Worm (Caenorhabditis elegans) whole organism, L4 larva: ENCODE measurements around the gene C50D2.6.

Source experiments
- F44E2.7 ChIP-seq: fragments of 200-800 bp; sonication (Bioruptor generic); IDR thresholded peaks from 2 replicates; pipeline ENCODE4 v2.1.2; 2022; ENCODE audit warnings: missing genetic modification characterization, missing compliant biosample characterization
- R02D3.7 ChIP-seq: fragments of 150-350 bp; sonication (generic microtip); optimal IDR thresholded peaks from 3 replicates; lab custom pipeline; 2014; ENCODE audit warnings: missing biosample characterization, missing genetic modification characterization
- Y5F2A.4 ChIP-seq: fragments of 200-800 bp; sonication (Bioruptor generic); optimal IDR thresholded peaks from 2 replicates; lab custom pipeline; 2018; ENCODE audit warnings: mild to moderate bottlenecking, missing genetic modification characterization, missing compliant biosample characterization
- ZK546.5 ChIP-seq, 2 experiments: sonication (generic microtip); optimal IDR thresholded peaks; 2 replicates each; lab custom pipeline; 2017; ENCODE audit warnings: missing biosample characterization in 2 of 2, missing genetic modification characterization in 2 of 2
- aha-1 ChIP-seq: fragments of 150-350 bp; peaks from one replicate; lab custom pipeline; 2014; ENCODE audit warnings: missing biosample characterization, missing genetic modification characterization
- ceh-28 ChIP-seq: fragments of 150-350 bp; optimal IDR thresholded peaks from 2 replicates; lab custom pipeline; 2014; ENCODE audit warnings: missing biosample characterization, missing genetic modification reagents, missing genetic modification characterization
- ces-1 ChIP-seq: fragments of 150-350 bp; sonication (generic microtip); optimal IDR thresholded peaks from 4 replicates; lab custom pipeline; 2014; ENCODE audit warnings: missing biosample characterization, missing genetic modification reagents, missing genetic modification characterization
- dmd-9 ChIP-seq: fragments of 200-800 bp; sonication (Bioruptor generic); IDR thresholded peaks from 2 replicates; pipeline ENCODE4 v1.3.6; 2022; ENCODE audit warnings: missing genetic modification reagents, missing genetic modification characterization, missing compliant biosample characterization
- hlh-11 ChIP-seq: fragments of 200-800 bp; sonication (Bioruptor generic); optimal IDR thresholded peaks from 2 replicates; lab custom pipeline; 2018; ENCODE audit warnings: mild to moderate bottlenecking, missing genetic modification characterization, missing compliant biosample characterization
- hlh-30 ChIP-seq: sonication (generic microtip); optimal IDR thresholded peaks from 2 replicates; lab custom pipeline; 2017; ENCODE audit warnings: antibody characterized with exemption, mild to moderate bottlenecking, missing genetic modification characterization, missing compliant biosample characterization; ENCODE audit not compliant: insufficient read depth
- hmg-1.1 ChIP-seq: fragments of 200-800 bp; sonication (Bioruptor generic); IDR thresholded peaks from 2 replicates; pipeline ENCODE4 v1.3.6; 2022; ENCODE audit warnings: missing genetic modification reagents, missing genetic modification characterization, missing compliant biosample characterization
- lin-1 ChIP-seq: fragments of 200-800 bp; sonication (Bioruptor generic); IDR thresholded peaks from 2 replicates; pipeline ENCODE4 v1.3.6; 2022; ENCODE audit warnings: missing genetic modification reagents, missing genetic modification characterization, missing compliant biosample characterization
- lin-13 ChIP-seq: fragments of 150-350 bp; optimal IDR thresholded peaks from 2 replicates; lab custom pipeline; 2014; ENCODE audit warnings: missing biosample characterization, missing genetic modification reagents, missing genetic modification characterization
- lsy-2 ChIP-seq, 2 experiments: fragments of 150-350 bp in 1 of 2; sonication (generic microtip) in 1 of 2; optimal IDR thresholded peaks; 2 replicates each; lab custom pipeline; 2014 to 2017; ENCODE audit warnings: missing biosample characterization in 2 of 2, missing genetic modification characterization in 2 of 2
- mxl-3 ChIP-seq: fragments of 200-800 bp; sonication (Bioruptor generic); optimal IDR thresholded peaks from 2 replicates; lab custom pipeline; 2018; ENCODE audit warnings: mild to moderate bottlenecking, missing genetic modification characterization, missing compliant biosample characterization
- nhr-102 ChIP-seq: sonication (generic microtip); optimal IDR thresholded peaks from 2 replicates; lab custom pipeline; 2016; ENCODE audit warnings: mild to moderate bottlenecking, missing genetic modification characterization, moderate library complexity, missing compliant biosample characterization
- nhr-28 ChIP-seq: fragments of 150-350 bp; optimal IDR thresholded peaks from 2 replicates; lab custom pipeline; 2014; ENCODE audit warnings: missing biosample characterization, missing genetic modification characterization
- nhr-41 ChIP-seq: fragments of 200-800 bp; sonication (Bioruptor generic); IDR thresholded peaks from 2 replicates; pipeline ENCODE4 v1.3.6; 2022; ENCODE audit warnings: missing genetic modification reagents, missing genetic modification characterization, missing compliant biosample characterization
- nhr-6 ChIP-seq: fragments of 150-350 bp; optimal IDR thresholded peaks from 2 replicates; lab custom pipeline; 2014; ENCODE audit warnings: missing biosample characterization, missing genetic modification characterization
- nhr-76 ChIP-seq: fragments of 150-350 bp; optimal IDR thresholded peaks from 2 replicates; lab custom pipeline; 2014; ENCODE audit warnings: missing biosample characterization, missing genetic modification characterization
- pqm-1 ChIP-seq: sonication (generic microtip); optimal IDR thresholded peaks from 2 replicates; lab custom pipeline; 2017; ENCODE audit warnings: missing biosample characterization, missing genetic modification characterization
- sdz-12 ChIP-seq: fragments of 200-800 bp; sonication (Bioruptor generic); optimal IDR thresholded peaks from 2 replicates; lab custom pipeline; 2018; ENCODE audit warnings: mild to moderate bottlenecking, missing genetic modification characterization, missing compliant biosample characterization
- skn-1 ChIP-seq: fragments of 150-350 bp; optimal IDR thresholded peaks from 2 replicates; lab custom pipeline; 2014; ENCODE audit warnings: missing biosample characterization, missing genetic modification characterization
- spr-1 ChIP-seq: sonication (generic microtip); optimal IDR thresholded peaks from 2 replicates; lab custom pipeline; 2016; ENCODE audit warnings: mild to moderate bottlenecking, missing genetic modification characterization, missing compliant biosample characterization
- tag-97 ChIP-seq: fragments of 200-800 bp; sonication (Bioruptor generic); IDR thresholded peaks from 2 replicates; pipeline ENCODE4 v1.3.6; 2022; ENCODE audit warnings: missing genetic modification characterization, missing compliant biosample characterization
- unc-62 ChIP-seq, 3 experiments: fragments of 150-350 bp in 1 of 3; sonication (generic microtip); optimal IDR thresholded peaks in 2 of 3; peaks in 1 of 3; 1 replicate in 1 of 3; 2 replicates in 2 of 3; lab custom pipeline; 2014 to 2017; ENCODE audit warnings: missing biosample characterization in 3 of 3, missing genetic modification characterization in 3 of 3, missing genetic modification reagents in 3 of 3, missing genotype in 1 of 3
- zip-11 ChIP-seq: fragments of 200-800 bp; sonication (Bioruptor generic); IDR thresholded peaks from 2 replicates; pipeline ENCODE4 v1.3.6; 2022; ENCODE audit warnings: missing genetic modification characterization, missing compliant biosample characterization
- zip-2 ChIP-seq: fragments of 150-350 bp; optimal IDR thresholded peaks from 2 replicates; lab custom pipeline; 2014; ENCODE audit warnings: missing biosample characterization, missing genetic modification characterization

Gene C50D2.6

ce11 chrII:105889-106288, 21.7 kb downstream of the C50D2.6 start, which contains the start of gene txt-1:
txt-1 (plus strand) TSS chrII:106189.
- TF ChIP-seq Y5F2A.4: no peak
- TF ChIP-seq zip-11 (GFP tag; lab: Robert Waterston, UW): no peak
- no peak for TF ChIP-seq ces-1 (GFP tag; lab: Kevin White, UChicago)
- TF ChIP-seq, all 104 proteins: peak for 0

ce11 chrII:107703-108102, 23.5 kb downstream of the C50D2.6 start:
- TF ChIP-seq sdz-12 (GFP tag; lab: Kevin White, UChicago) (no peak), ZK546.5 (tag; optimal IDR thresholded peaks at IDR 0.05; lab: Kevin White, UChicago) (no peak), hmg-1.1 (GFP tag; lab: Robert Waterston, UW) (no peak), nhr-76 (tag; lab: Kevin White, UChicago) (no peak), lin-1 (GFP tag; lab: Robert Waterston, UW) (no peak), lin-13 (GFP tag; lab: Kevin White, UChicago) (no peak), nhr-28 (tag; lab: Kevin White, UChicago) (no peak)

- TF ChIP-seq zip-2 (tag; lab: Kevin White, UChicago) (no peak), tag-97 (GFP tag; lab: Robert Waterston, UW) (no peak), aha-1 (tag; lab: Kevin White, UChicago) (peak; percentile 20)
- TF ChIP-seq, all 104 proteins: peak for 1
These were observed 24.6 kb downstream of the C50D2.6 start, which contains the start of gene C50D2.2 for ce11 chrII:108865-109264. C50D2.2 (plus strand) TSS chrII:109165.

ce11 chrII:111267-111666, 27.0 kb downstream of the C50D2.6 start, which contains the start of gene C50D2.1:
C50D2.1 (plus strand) TSS chrII:111567.
- TF ChIP-seq ceh-28 (tag; lab: Kevin White, UChicago): no peak
- TF ChIP-seq nhr-6 (tag; lab: Kevin White, UChicago): no peak
- TF ChIP-seq nhr-41 (GFP tag; lab: Robert Waterston, UW): no peak
- TF ChIP-seq aha-1 (tag; lab: Kevin White, UChicago): peak; percentile 16
- no peak for TF ChIP-seq R02D3.7 (tag; lab: Kevin White, UChicago)
- TF ChIP-seq nhr-102 (tag; lab: Kevin White, UChicago): no peak

- peak; percentile 60 for TF ChIP-seq mxl-3
- no peak for TF ChIP-seq F44E2.7 (GFP tag; lab: Robert Waterston, UW)
- no peak for TF ChIP-seq lsy-2 (tag; optimal IDR thresholded peaks at IDR 0.05; lab: Kevin White, UChicago)
- TF ChIP-seq hlh-30 (tag; lab: Kevin White, UChicago): peak; percentile 24
- peak; percentile 3 for TF ChIP-seq hlh-11
- TF ChIP-seq pqm-1 (tag; lab: Kevin White, UChicago): peak; percentile 13
- peak in 1 of 2 experiments; percentile 71 for TF ChIP-seq unc-62 (GFP tag; optimal IDR thresholded peaks at IDR 0.05 in 1 of 2; lab: Kevin White, UChicago)
- no peak for TF ChIP-seq unc-62 (tag; optimal IDR thresholded peaks at IDR 0.05; lab: Kevin White, UChicago)
These were observed 28.0 kb downstream of the C50D2.6 start for ce11 chrII:112231-112630.

ce11 chrII:116916-117315, 32.7 kb downstream of the C50D2.6 start, which contains the start of gene srt-54:
srt-54 (plus strand) TSS chrII:117216.
- peak in 1 of 2 experiments; percentile 43 for TF ChIP-seq unc-62 (GFP tag; optimal IDR thresholded peaks at IDR 0.05 in 1 of 2; lab: Kevin White, UChicago)
- no peak for TF ChIP-seq unc-62 (tag; optimal IDR thresholded peaks at IDR 0.05; lab: Kevin White, UChicago)
- no peak for TF ChIP-seq dmd-9
- TF ChIP-seq, all 104 proteins: peak for 1

ce11 chrII:121121-121520, 36.9 kb downstream of the C50D2.6 start, which contains the start of gene K10B4.3:
K10B4.3 (minus strand) TSS chrII:121221.
- TF ChIP-seq unc-62 (GFP tag; optimal IDR thresholded peaks at IDR 0.05 in 1 of 2; lab: Kevin White, UChicago): peak in 1 of 2 experiments; percentile 70
- TF ChIP-seq unc-62 (tag; optimal IDR thresholded peaks at IDR 0.05; lab: Kevin White, UChicago): no peak
- no peak for TF ChIP-seq skn-1
- TF ChIP-seq spr-1: no peak
